Fruit fly (Drosophila melanogaster): ENCODE data around the gene CG34375.

dm6 chr3R:23036321-23036720, 26.0 kb upstream of the CG34375 start:
- no peak for TF ChIP-seq Pif1A (GFP tag; optimal IDR thresholded peaks at IDR 0.05)
- no peak for TF ChIP-seq CG4496 (GFP tag; IDR thresholded peaks at IDR 0.05)
- no peak for TF ChIP-seq CG8159 (tag; optimal IDR thresholded peaks at IDR 0.05)
- TF ChIP-seq CG8301 (tag; optimal IDR thresholded peaks at IDR 0.05) = no peak
- no peak for TF ChIP-seq CG10348 (GFP tag; IDR thresholded peaks at IDR 0.05)
- no peak for TF ChIP-seq CG17806 (tag; optimal IDR thresholded peaks at IDR 0.05)

Data from whole organism, pupa.